Fruit fly (Drosophila melanogaster) whole organism, wandering third instar larva: ENCODE measurements around the gene CG6055.

Experiments
- Abd-B ChIP-seq: fragments of >200 bp; optimal IDR thresholded peaks from 2 replicates; lab custom pipeline; 2017; ENCODE audit warnings: missing biosample characterization, missing genetic modification characterization
- CG32264 ChIP-seq: fragments of 200-800 bp; sonication (Bioruptor generic); optimal IDR thresholded peaks from 2 replicates; lab custom pipeline; 2016; ENCODE audit warnings: missing biosample characterization, missing genetic modification characterization
- CrebA ChIP-seq: fragments of 200-800 bp; sonication (Bioruptor generic); optimal IDR thresholded peaks from 2 replicates; lab custom pipeline; 2016; ENCODE audit warnings: missing biosample characterization, mild to moderate bottlenecking, missing genetic modification characterization, borderline replicate concordance
- Dfd ChIP-seq: fragments of >200 bp; optimal IDR thresholded peaks from 2 replicates; lab custom pipeline; 2017; ENCODE audit warnings: missing biosample characterization, missing genetic modification characterization
- Dif ChIP-seq: fragments of 200-275, 200-300 bp; sonication (Bioruptor generic); optimal IDR thresholded peaks from 2 replicates; lab custom pipeline; 2018; ENCODE audit warnings: missing biosample characterization, missing genetic modification characterization; ENCODE audit not compliant: partially characterized antibody
- HLH106 ChIP-seq: fragments of 200-800 bp; optimal IDR thresholded peaks from 3 replicates; lab custom pipeline; 2019; ENCODE audit warnings: missing biosample characterization, mild to moderate bottlenecking, missing genetic modification characterization, moderate library complexity
- Hnf4 ChIP-seq: fragments of 200-800 bp; sonication (Bioruptor generic); optimal IDR thresholded peaks from 2 replicates; lab custom pipeline; 2016; ENCODE audit warnings: missing biosample characterization, mild to moderate bottlenecking, missing genetic modification characterization
- Hr78 ChIP-seq: fragments of >200 bp; optimal IDR thresholded peaks from 2 replicates; lab custom pipeline; 2017; ENCODE audit warnings: missing biosample characterization, missing genetic modification characterization
- Hr83 ChIP-seq: fragments of 200-300 bp; sonication (Bioruptor generic); optimal IDR thresholded peaks from 2 replicates; lab custom pipeline; 2016; ENCODE audit warnings: missing biosample characterization, mild to moderate bottlenecking, missing genetic modification characterization, moderate library complexity; ENCODE audit not compliant: poor library complexity, severe bottlenecking
- Jra ChIP-seq: sonication (Bioruptor generic); optimal IDR thresholded peaks from 2 replicates; lab custom pipeline; 2016; ENCODE audit warnings: missing biosample characterization, missing genetic modification characterization
- Mio ChIP-seq: sonication (Bioruptor generic); optimal IDR thresholded peaks from 2 replicates; lab custom pipeline; 2016; ENCODE audit warnings: missing biosample characterization, missing genetic modification characterization
- OdsH ChIP-seq: fragments of 200-800 bp; sonication (Bioruptor generic); optimal IDR thresholded peaks from 2 replicates; lab custom pipeline; 2016; ENCODE audit warnings: missing biosample characterization, mild to moderate bottlenecking, missing genetic modification characterization
- Rel ChIP-seq, 2 experiments: fragments of 200-800 bp; sonication (Bioruptor generic) in 1 of 2; optimal IDR thresholded peaks; 2 replicates in 1 of 2; 3 replicates in 1 of 2; lab custom pipeline; 2016 to 2019; ENCODE audit warnings: mild to moderate bottlenecking in 2 of 2, missing biosample characterization in 2 of 2, missing genetic modification characterization in 2 of 2, moderate library complexity in 1 of 2
- Sp1 ChIP-seq: fragments of 200-800 bp; sonication (Bioruptor generic); optimal IDR thresholded peaks from 3 replicates; lab custom pipeline; 2019; ENCODE audit warnings: missing biosample characterization, mild to moderate bottlenecking, missing genetic modification characterization, moderate library complexity
- Vsx2 ChIP-seq: fragments of 200-300, 225-300 bp; sonication (Bioruptor generic); optimal IDR thresholded peaks from 2 replicates; lab custom pipeline; 2018; ENCODE audit warnings: missing biosample characterization, missing genetic modification characterization; ENCODE audit not compliant: partially characterized antibody
- br ChIP-seq: fragments of 200-800 bp; sonication (Bioruptor generic); optimal IDR thresholded peaks from 2 replicates; lab custom pipeline; 2016; ENCODE audit warnings: missing biosample characterization, missing genetic modification characterization
- brk ChIP-seq: fragments of 200-800 bp; sonication (Bioruptor generic); optimal IDR thresholded peaks from 2 replicates; lab custom pipeline; 2016; ENCODE audit warnings: missing biosample characterization, mild to moderate bottlenecking, missing genetic modification characterization
- dl ChIP-seq, 2 experiments: fragments of 175-275, 200-275 bp in 1 of 2; fragments of 200-275 bp in 1 of 2; sonication (Bioruptor generic); optimal IDR thresholded peaks; lab custom pipeline; 2018; ENCODE audit warnings: mild to moderate bottlenecking in 2 of 2, missing biosample characterization in 2 of 2, missing genetic modification characterization in 2 of 2, moderate library complexity in 2 of 2; ENCODE audit not compliant: partially characterized antibody in 2 of 2, insufficient read depth in 1 of 2
- dmrt93B ChIP-seq: fragments of 200-800 bp; sonication (Bioruptor generic); optimal IDR thresholded peaks from 2 replicates; lab custom pipeline; 2018; ENCODE audit warnings: missing biosample characterization, mild to moderate bottlenecking, missing genetic modification characterization
- dsf ChIP-seq: sonication (Bioruptor generic); optimal IDR thresholded peaks from 2 replicates; lab custom pipeline; 2016; ENCODE audit warnings: missing biosample characterization, missing genetic modification characterization, borderline replicate concordance
- ey ChIP-seq: fragments of 200-800 bp; sonication (Bioruptor generic); optimal IDR thresholded peaks from 2 replicates; lab custom pipeline; 2016; ENCODE audit warnings: missing biosample characterization, missing genetic modification characterization
- foxo ChIP-seq, 2 experiments: fragments of 200-800 bp; sonication (Bioruptor generic); optimal IDR thresholded peaks; 2 replicates in 1 of 2; 3 replicates in 1 of 2; lab custom pipeline; 2016 to 2017; ENCODE audit warnings: missing biosample characterization in 2 of 2, missing genetic modification characterization in 2 of 2
- fru ChIP-seq: fragments of 200-800 bp; sonication (Bioruptor generic); optimal IDR thresholded peaks from 3 replicates; lab custom pipeline; 2016; ENCODE audit warnings: missing biosample characterization, mild to moderate bottlenecking, missing genetic modification characterization
- jim ChIP-seq: fragments of 175-275, 200-325 bp; sonication (Bioruptor generic); optimal IDR thresholded peaks from 2 replicates; lab custom pipeline; 2016; ENCODE audit warnings: missing biosample characterization, mild to moderate bottlenecking, missing genetic modification characterization
- lola ChIP-seq: fragments of >200 bp; optimal IDR thresholded peaks from 2 replicates; lab custom pipeline; 2017; ENCODE audit warnings: missing biosample characterization, missing genetic modification characterization
- pan ChIP-seq: fragments of >200 bp; optimal IDR thresholded peaks from 2 replicates; lab custom pipeline; 2017
- psq ChIP-seq: fragments of 200-800 bp; sonication (Bioruptor generic); optimal IDR thresholded peaks from 3 replicates; lab custom pipeline; 2017; ENCODE audit warnings: missing biosample characterization, mild to moderate bottlenecking, missing genetic modification characterization, moderate library complexity
- rgr ChIP-seq: fragments of 200-800 bp; sonication (Bioruptor generic); optimal IDR thresholded peaks from 3 replicates; lab custom pipeline; 2016; ENCODE audit warnings: missing biosample characterization, mild to moderate bottlenecking, missing genetic modification characterization
- sv ChIP-seq: fragments of 200-800 bp; sonication (Bioruptor generic); optimal IDR thresholded peaks from 3 replicates; lab custom pipeline; 2016; ENCODE audit warnings: missing biosample characterization, missing genetic modification characterization
- tai ChIP-seq: sonication (Bioruptor generic); optimal IDR thresholded peaks from 2 replicates; lab custom pipeline; 2016; ENCODE audit warnings: missing biosample characterization, missing genetic modification characterization
- usp ChIP-seq: fragments of >200 bp; optimal IDR thresholded peaks from 2 replicates; lab custom pipeline; 2017; ENCODE audit warnings: missing biosample characterization, missing genetic modification characterization
- woc ChIP-seq: sonication (Bioruptor generic); optimal IDR thresholded peaks from 2 replicates; lab custom pipeline; 2016; ENCODE audit warnings: missing biosample characterization, mild to moderate bottlenecking, missing genetic modification characterization

Gene CG6055

DNA sequence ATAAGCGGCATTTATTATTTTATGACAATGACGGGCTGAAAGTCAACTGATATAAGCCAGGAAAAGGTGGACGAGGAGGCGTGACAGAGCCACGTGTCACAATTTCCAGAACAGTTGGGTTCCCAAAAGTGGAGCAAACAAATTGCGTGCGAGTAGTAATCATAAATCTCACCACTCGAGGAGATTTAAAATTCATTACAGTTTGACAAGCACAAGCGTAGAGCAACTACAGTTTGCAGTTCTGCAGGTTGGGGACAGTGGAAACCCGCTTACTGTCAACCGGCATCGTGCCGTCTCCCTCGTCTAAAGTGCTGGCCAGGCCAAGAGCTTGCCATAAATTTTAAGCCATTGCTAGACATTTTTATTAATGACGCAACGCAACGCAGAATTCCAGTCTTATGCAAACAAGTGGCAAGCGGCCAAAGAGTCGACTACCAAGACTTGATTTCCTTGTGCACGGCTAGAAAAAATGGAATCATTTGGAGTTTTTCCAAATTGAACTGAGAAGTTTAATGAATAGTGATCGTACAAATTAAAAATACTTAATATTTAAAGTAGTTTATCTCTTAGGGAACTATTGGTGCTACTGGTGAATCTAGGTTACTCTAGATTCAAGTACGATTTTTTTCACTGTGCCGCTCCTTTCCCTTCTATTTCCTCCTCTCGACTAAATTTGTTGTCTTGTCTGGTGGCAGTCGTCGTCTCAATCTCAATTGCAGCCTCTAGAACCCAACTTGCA, 47.1 kb downstream of the CG6055 start:
- TF ChIP-seq Hr83 (no peak), dl (GFP tag; optimal IDR thresholded peaks at IDR 0.05; lab: Kevin White, UChicago; ENCODE audit: insufficient read depth in 1 of 2, partially characterized antibody in 2 of 2) (no peak), foxo (GFP tag; optimal IDR thresholded peaks at IDR 0.05; lab: Kevin White, UChicago) (no peak)

- TF ChIP-seq jim (GFP tag; lab: Kevin White, UChicago) (no peak), CrebA (no peak), pan (lab: Kevin White, UChicago) (no peak), psq (GFP tag; lab: Kevin White, UChicago) (no peak), dsf (GFP tag; lab: Kevin White, UChicago) (no peak), fru (GFP tag; lab: Kevin White, UChicago) (no peak), usp (GFP tag; lab: Kevin White, UChicago) (no peak), Mio (GFP tag; lab: Kevin White, UChicago) (no peak), Dif (GFP tag; lab: Kevin White, UChicago) (no peak), br (GFP tag; lab: Kevin White, UChicago) (no peak), brk (GFP tag; lab: Kevin White, UChicago) (no peak), ey (GFP tag; lab: Kevin White, UChicago) (no peak)
Measured at dm6 chr2L:7515396-7515795, 49.1 kb downstream of the CG6055 start.

DNA sequence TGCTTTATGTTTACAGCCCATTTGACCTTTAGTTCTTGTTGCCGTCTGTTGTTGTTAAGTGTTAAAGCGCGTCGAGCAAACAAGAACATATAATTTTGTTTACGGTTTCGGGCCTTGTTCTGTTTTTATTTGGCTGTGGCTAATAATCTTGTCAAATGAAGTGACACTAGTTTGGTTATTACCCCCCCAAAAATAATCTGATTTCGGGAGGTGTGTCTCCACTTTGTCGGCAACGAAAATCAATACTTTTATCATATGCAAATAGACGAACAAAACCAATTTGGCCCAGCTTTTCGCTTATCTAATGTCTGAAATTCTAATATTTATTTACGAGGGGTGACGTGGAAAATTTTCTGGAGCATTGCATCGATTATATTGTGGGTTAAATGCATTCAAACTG, 52.6 kb downstream of the CG6055 start:
- no peak for TF ChIP-seq Vsx2
- TF ChIP-seq woc (GFP tag; lab: Kevin White, UChicago), result no peak
- TF ChIP-seq Hr78 (GFP tag; lab: Kevin White, UChicago), result no peak
- no peak for TF ChIP-seq Dfd (GFP tag; lab: Kevin White, UChicago)
- TF ChIP-seq dmrt93B, result no peak
- no peak for TF ChIP-seq Sp1 (GFP tag; lab: Kevin White, UChicago)
- no peak for TF ChIP-seq CG32264
- TF ChIP-seq sv (GFP tag; lab: Kevin White, UChicago), result no peak
- TF ChIP-seq HLH106 (tag; lab: Kevin White, UChicago), result no peak
- TF ChIP-seq Rel (GFP tag; optimal IDR thresholded peaks at IDR 0.05; lab: Kevin White, UChicago), result no peak
- TF ChIP-seq Rel (tag; optimal IDR thresholded peaks at IDR 0.05; lab: Kevin White, UChicago), result no peak
- no peak for TF ChIP-seq OdsH (GFP tag; lab: Kevin White, UChicago)
- TF ChIP-seq rgr, result no peak
- TF ChIP-seq lola (GFP tag; lab: Kevin White, UChicago), result no peak
- TF ChIP-seq Hnf4, result no peak

DNA sequence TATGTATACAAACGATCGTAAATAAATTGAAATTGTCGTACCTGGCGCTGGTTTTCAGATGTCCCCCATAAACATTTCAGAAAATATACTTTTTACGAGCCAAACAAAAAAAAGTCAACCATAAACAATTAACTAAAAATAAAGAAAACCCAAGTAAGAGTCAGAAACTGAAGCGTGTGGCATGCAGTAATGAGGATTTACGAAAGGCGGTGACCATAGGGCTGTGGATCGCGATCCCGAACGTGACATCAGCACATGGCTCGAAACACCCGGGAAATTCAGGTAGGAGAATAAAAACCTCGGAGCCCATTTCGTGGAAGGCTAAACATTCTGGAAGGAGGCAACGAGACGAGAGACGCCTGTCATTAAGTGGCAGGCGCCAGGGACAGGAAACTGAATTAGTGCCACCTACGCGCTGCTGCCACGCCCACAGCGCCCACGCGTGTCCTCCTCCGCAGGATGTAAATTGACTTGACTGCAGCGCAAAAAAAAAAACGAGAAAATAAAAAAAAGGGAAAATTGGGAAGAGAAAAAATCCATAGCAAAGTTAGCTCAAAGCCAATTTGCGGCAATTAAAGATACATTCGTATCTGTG, 53.3 kb downstream of the CG6055 start:
- no peak for TF ChIP-seq Hnf4
- TF ChIP-seq, all 38 proteins: peak for 0

DNA sequence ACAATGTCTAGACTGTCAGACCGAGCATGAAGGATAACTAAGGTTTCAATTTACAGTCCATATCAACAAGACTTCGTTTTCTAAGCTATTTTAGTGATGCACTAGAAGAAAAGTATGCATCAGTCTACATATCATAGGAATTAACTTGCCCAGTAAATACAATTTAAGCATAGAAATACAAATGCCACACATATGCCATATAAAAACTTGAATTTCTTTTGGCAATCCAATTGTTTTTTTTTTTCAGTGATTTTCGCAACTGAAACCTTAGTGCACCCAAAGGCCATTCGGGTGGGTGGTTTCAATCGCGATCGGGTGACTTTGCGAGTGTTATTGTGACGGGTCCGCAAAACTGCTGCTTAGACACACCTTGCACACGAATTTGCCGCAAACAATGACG, 54.2 kb downstream of the CG6055 start:
- TF ChIP-seq Abd-B (GFP tag; lab: Kevin White, UChicago), result no peak
- no peak for TF ChIP-seq woc (GFP tag; lab: Kevin White, UChicago)
- no peak for TF ChIP-seq Jra (GFP tag; lab: Kevin White, UChicago)
- no peak for TF ChIP-seq jim (GFP tag; lab: Kevin White, UChicago)
- TF ChIP-seq foxo (GFP tag; optimal IDR thresholded peaks at IDR 0.05; lab: Kevin White, UChicago), result no peak
- no peak for TF ChIP-seq fru (GFP tag; lab: Kevin White, UChicago)
- TF ChIP-seq tai (GFP tag; lab: Kevin White, UChicago), result no peak
- TF ChIP-seq Hr78 (GFP tag; lab: Kevin White, UChicago), result no peak
